Worm (Caenorhabditis elegans): Measurements from ENCODE around the gene F43D2.6.

- no peak for TF ChIP-seq ztf-23 (GFP tag; IDR thresholded peaks at IDR 0.05)
- no peak for TF ChIP-seq flt-1 (GFP tag; IDR thresholded peaks at IDR 0.05)
- TF ChIP-seq ztf-29 (GFP tag; IDR thresholded peaks at IDR 0.05): no peak
- TF ChIP-seq med-1 (GFP tag; optimal IDR thresholded peaks at IDR 0.05; ENCODE audit: insufficient read depth): no peak
- TF ChIP-seq cog-1 (tag; optimal IDR thresholded peaks at IDR 0.05): no peak
- no peak for TF ChIP-seq T22C8.4 (GFP tag; IDR thresholded peaks at IDR 0.05)
- no peak for TF ChIP-seq ref-1 (GFP tag; conservative IDR thresholded peaks at IDR 0.05)
Observed at ce11 chrV:14595984-14596383, 39.0 kb downstream of the F43D2.6 start.
